Worm (Caenorhabditis elegans) whole organism, L4 larva: Measurements from ENCODE around the gene osm-9.

Experiments used
- D1046.2 ChIP-seq: fragments of 200-800 bp; sonication (Bioruptor generic); IDR thresholded peaks from 2 replicates; pipeline ENCODE4 v1.3.6; 2022; ENCODE audit warnings: missing genetic modification characterization, missing compliant biosample characterization
- F26F4.8 ChIP-seq: fragments of 200-800 bp; sonication (Bioruptor generic); conservative IDR thresholded peaks from 2 replicates; pipeline ENCODE4 v1.3.6; 2022; ENCODE audit warnings: missing genetic modification characterization, missing compliant biosample characterization
- T20F7.1 ChIP-seq: fragments of 200-800 bp; sonication (Bioruptor generic); optimal IDR thresholded peaks from 2 replicates; lab custom pipeline; 2018; ENCODE audit warnings: mild to moderate bottlenecking, missing genetic modification characterization, missing compliant biosample characterization
- aha-1 ChIP-seq: fragments of 150-350 bp; peaks from one replicate; lab custom pipeline; 2014; ENCODE audit warnings: missing biosample characterization, missing genetic modification characterization
- ceh-32 ChIP-seq: sonication (generic microtip); optimal IDR thresholded peaks from 2 replicates; lab custom pipeline; 2016; ENCODE audit warnings: mild to moderate bottlenecking, missing genetic modification characterization, missing compliant biosample characterization; ENCODE audit not compliant: poor library complexity
- ceh-44 ChIP-seq: fragments of 200-800 bp; sonication (Bioruptor generic); IDR thresholded peaks from 2 replicates; pipeline ENCODE4 v1.3.6; 2022; ENCODE audit warnings: missing genetic modification reagents, missing genetic modification characterization, missing compliant biosample characterization
- cey-2 ChIP-seq: sonication (generic microtip); optimal IDR thresholded peaks from 3 replicates; lab custom pipeline; 2017; ENCODE audit warnings: missing genetic modification characterization, mild to moderate bottlenecking, missing compliant biosample characterization, antibody characterized with exemption, borderline replicate concordance; ENCODE audit not compliant: insufficient read depth
- daf-16 ChIP-seq, 3 experiments: sonication (generic microtip); optimal IDR thresholded peaks; 2 replicates each; lab custom pipeline; 2016 to 2017; ENCODE audit warnings: missing genetic modification characterization in 3 of 3, missing genetic modification reagents in 3 of 3, mild to moderate bottlenecking in 2 of 3, missing compliant biosample characterization in 2 of 3, missing biosample characterization in 1 of 3, moderate library complexity in 1 of 3
- daf-19 ChIP-seq: fragments of 200-800 bp; sonication (Bioruptor generic); conservative IDR thresholded peaks from 2 replicates; pipeline ENCODE4 v1.3.6; 2022; ENCODE audit warnings: missing genetic modification characterization, missing compliant biosample characterization
- dmd-8 ChIP-seq: fragments of 200-800 bp; sonication (Bioruptor generic); IDR thresholded peaks from 2 replicates; pipeline ENCODE4 v1.3.6; 2022; ENCODE audit warnings: missing genetic modification characterization, missing compliant biosample characterization
- dve-1 ChIP-seq: sonication (generic microtip); optimal IDR thresholded peaks from 2 replicates; lab custom pipeline; 2017; ENCODE audit warnings: antibody characterized with exemption, mild to moderate bottlenecking, missing genetic modification characterization, missing compliant biosample characterization; ENCODE audit not compliant: insufficient read depth
- hlh-30 ChIP-seq: sonication (generic microtip); optimal IDR thresholded peaks from 2 replicates; lab custom pipeline; 2017; ENCODE audit warnings: antibody characterized with exemption, mild to moderate bottlenecking, missing genetic modification characterization, missing compliant biosample characterization; ENCODE audit not compliant: insufficient read depth
- hmg-1.1 ChIP-seq: fragments of 200-800 bp; sonication (Bioruptor generic); IDR thresholded peaks from 2 replicates; pipeline ENCODE4 v1.3.6; 2022; ENCODE audit warnings: missing genetic modification reagents, missing genetic modification characterization, missing compliant biosample characterization
- lim-7 ChIP-seq: fragments of 200-800 bp; sonication (Bioruptor generic); IDR thresholded peaks from 2 replicates; pipeline ENCODE4 v1.3.6; 2022; ENCODE audit warnings: missing genetic modification characterization, missing compliant biosample characterization
- lin-29 ChIP-seq: fragments of 200-800 bp; sonication (Bioruptor generic); IDR thresholded peaks from 2 replicates; pipeline ENCODE4 v1.3.6; 2022; ENCODE audit warnings: missing genetic modification reagents, missing genetic modification characterization, missing compliant biosample characterization
- lsy-2 ChIP-seq, 2 experiments: fragments of 150-350 bp in 1 of 2; sonication (generic microtip) in 1 of 2; optimal IDR thresholded peaks; 2 replicates each; lab custom pipeline; 2014 to 2017; ENCODE audit warnings: missing biosample characterization in 2 of 2, missing genetic modification characterization in 2 of 2
- mdt-29 ChIP-seq: fragments of 200-800 bp; sonication (Bioruptor generic); IDR thresholded peaks from 2 replicates; pipeline ENCODE4 v1.3.6; 2022; ENCODE audit warnings: missing genetic modification reagents, missing genetic modification characterization, missing compliant biosample characterization
- nhr-11 ChIP-seq: fragments of 150-350 bp; optimal IDR thresholded peaks from 2 replicates; lab custom pipeline; 2014; ENCODE audit warnings: missing biosample characterization, missing genetic modification characterization
- nhr-28 ChIP-seq: fragments of 150-350 bp; optimal IDR thresholded peaks from 2 replicates; lab custom pipeline; 2014; ENCODE audit warnings: missing biosample characterization, missing genetic modification characterization
- nhr-41 ChIP-seq: fragments of 200-800 bp; sonication (Bioruptor generic); IDR thresholded peaks from 2 replicates; pipeline ENCODE4 v1.3.6; 2022; ENCODE audit warnings: missing genetic modification reagents, missing genetic modification characterization, missing compliant biosample characterization
- nhr-48 ChIP-seq: sonication (generic microtip); optimal IDR thresholded peaks from 2 replicates; lab custom pipeline; 2016; ENCODE audit warnings: mild to moderate bottlenecking, missing genetic modification characterization, missing compliant biosample characterization
- nhr-77 ChIP-seq: fragments of 150-350 bp; optimal IDR thresholded peaks from 2 replicates; lab custom pipeline; 2014; ENCODE audit warnings: missing biosample characterization, missing genetic modification characterization
- php-3 ChIP-seq: fragments of 200-800 bp; sonication (Bioruptor generic); IDR thresholded peaks from 2 replicates; pipeline ENCODE4 v1.3.6; 2022; ENCODE audit warnings: missing genetic modification reagents, missing genetic modification characterization, missing compliant biosample characterization
- pqm-1 ChIP-seq: sonication (generic microtip); optimal IDR thresholded peaks from 2 replicates; lab custom pipeline; 2017; ENCODE audit warnings: missing biosample characterization, missing genetic modification characterization
- sdz-12 ChIP-seq: fragments of 200-800 bp; sonication (Bioruptor generic); optimal IDR thresholded peaks from 2 replicates; lab custom pipeline; 2018; ENCODE audit warnings: mild to moderate bottlenecking, missing genetic modification characterization, missing compliant biosample characterization
- set-16 ChIP-seq: fragments of 200-800 bp; sonication (Bioruptor generic); IDR thresholded peaks from 2 replicates; pipeline ENCODE4 v1.3.6; 2022; ENCODE audit warnings: missing genetic modification reagents, missing genetic modification characterization, missing compliant biosample characterization
- snpc-1.2 ChIP-seq: fragments of 200-800 bp; sonication (Bioruptor generic); IDR thresholded peaks from 2 replicates; pipeline ENCODE4 v1.3.6; 2022; ENCODE audit warnings: missing genetic modification reagents, missing genetic modification characterization, missing compliant biosample characterization
- spr-1 ChIP-seq: sonication (generic microtip); optimal IDR thresholded peaks from 2 replicates; lab custom pipeline; 2016; ENCODE audit warnings: mild to moderate bottlenecking, missing genetic modification characterization, missing compliant biosample characterization
- spr-3 ChIP-seq: fragments of 200-800 bp; sonication (Bioruptor generic); optimal IDR thresholded peaks from 2 replicates; lab custom pipeline; 2018; ENCODE audit warnings: mild to moderate bottlenecking, missing genetic modification characterization, missing compliant biosample characterization
- tag-97 ChIP-seq: fragments of 200-800 bp; sonication (Bioruptor generic); IDR thresholded peaks from 2 replicates; pipeline ENCODE4 v1.3.6; 2022; ENCODE audit warnings: missing genetic modification characterization, missing compliant biosample characterization
- unc-39 ChIP-seq: sonication (generic microtip); optimal IDR thresholded peaks from 2 replicates; lab custom pipeline; 2017; ENCODE audit warnings: missing biosample characterization, missing genetic modification characterization
- vab-7 ChIP-seq: fragments of 200-800 bp; sonication (Bioruptor generic); IDR thresholded peaks from 2 replicates; pipeline ENCODE4 v1.3.6; 2022; ENCODE audit warnings: missing genetic modification reagents, missing genetic modification characterization, missing compliant biosample characterization
- zag-1 ChIP-seq: fragments of 150-350 bp; optimal IDR thresholded peaks from 2 replicates; lab custom pipeline; 2014; ENCODE audit warnings: missing biosample characterization, missing genetic modification characterization
- zfp-3 ChIP-seq: fragments of 200-800 bp; sonication (Bioruptor generic); conservative IDR thresholded peaks from 2 replicates; pipeline ENCODE4 v1.3.6; 2022; ENCODE audit warnings: missing genetic modification reagents, missing genetic modification characterization, missing compliant biosample characterization
- zip-11 ChIP-seq: fragments of 200-800 bp; sonication (Bioruptor generic); IDR thresholded peaks from 2 replicates; pipeline ENCODE4 v1.3.6; 2022; ENCODE audit warnings: missing genetic modification characterization, missing compliant biosample characterization

osm-9 gene

ce11 chrIV:3557331-3557730 is at the start of gene osm-9:
Gene osm-9, minus strand, starts transcription at chrIV:3557431.
- TF ChIP-seq zag-1 (no peak), zip-11 (no peak), lin-29 (GFP tag; lab: Robert Waterston, UW) (no peak), ceh-32 (tag; lab: Kevin White, UChicago) (no peak), set-16 (no peak), dmd-8 (GFP tag; lab: Robert Waterston, UW) (no peak), nhr-77 (no peak), snpc-1.2 (no peak), cey-2 (tag; lab: Kevin White, UChicago) (no peak), pqm-1 (tag; lab: Kevin White, UChicago) (no peak), zfp-3 (GFP tag; lab: Robert Waterston, UW) (no peak)

ce11 chrIV:3606285-3606834 is 49.1 kb upstream of the osm-9 start, which contains the start of the genes Y37E11B.10 and kgb-2:
Gene Y37E11B.10, minus strand, starts transcription at chrIV:3606466.
Gene kgb-2, plus strand, starts transcription at chrIV:3606784.
- TF ChIP-seq dve-1 (peak; percentile 8), tag-97 (GFP tag; lab: Robert Waterston, UW) (no peak), spr-1 (tag; lab: Kevin White, UChicago) (no peak), pqm-1 (tag; lab: Kevin White, UChicago) (peak; percentile 39), nhr-48 (tag; lab: Kevin White, UChicago) (no peak), daf-16 (GFP tag; optimal IDR thresholded peaks at IDR 0.05; lab: Kevin White, UChicago) (no peak), daf-16 (tag; optimal IDR thresholded peaks at IDR 0.05; lab: Kevin White, UChicago) (peak; percentile 71), T20F7.1 (GFP tag; lab: Kevin White, UChicago) (no peak), nhr-41 (GFP tag; lab: Robert Waterston, UW) (no peak), nhr-28 (tag; lab: Kevin White, UChicago) (peak; percentile 67)
- TF ChIP-seq, all 104 proteins: peak for 4

ce11 chrIV:3604104-3604503 is 46.9 kb upstream of the osm-9 start:
- TF ChIP-seq lim-7 (GFP tag; lab: Robert Waterston, UW) (0 out of 2 replicates have a peak, but pooled peaks have one; percentile 56), hmg-1.1 (GFP tag; lab: Robert Waterston, UW) (no peak), set-16 (peak; percentile 89), zip-11 (no peak), daf-19 (GFP tag; lab: Robert Waterston, UW) (no peak), unc-39 (tag; lab: Kevin White, UChicago) (no peak)

ce11 chrIV:3601846-3602245 is 44.6 kb upstream of the osm-9 start:
- TF ChIP-seq vab-7 (no peak), F26F4.8 (GFP tag; lab: Robert Waterston, UW) (no peak), nhr-11 (tag; lab: Kevin White, UChicago) (no peak), spr-1 (tag; lab: Kevin White, UChicago) (no peak), mdt-29 (GFP tag; lab: Robert Waterston, UW) (no peak), sdz-12 (GFP tag; lab: Kevin White, UChicago) (no peak), aha-1 (tag; lab: Kevin White, UChicago) (peak; percentile 87), D1046.2 (GFP tag; lab: Robert Waterston, UW) (no peak), spr-3 (GFP tag; lab: Kevin White, UChicago) (no peak), set-16 (peak; percentile 80), php-3 (GFP tag; lab: Robert Waterston, UW) (no peak)

ce11 chrIV:3599958-3600357 is 42.7 kb upstream of the osm-9 start, which contains the start of gene Y37E11B.7:
Gene Y37E11B.7, minus strand, starts transcription at chrIV:3600164.
- TF ChIP-seq hlh-30 (tag; lab: Kevin White, UChicago) (no peak), ceh-44 (no peak), lsy-2 (tag; optimal IDR thresholded peaks at IDR 0.05; lab: Kevin White, UChicago) (peak in 1 of 2 experiments; percentile 41)
- TF ChIP-seq, all 104 proteins: peak for 1
